Fruit fly (Drosophila melanogaster): ENCODE measurements around the gene CG45122.

dm6 chr3R:13075728-13076127 is 31.8 kb downstream of the CG45122 start:
- TF ChIP-seq D1 (tag; optimal IDR thresholded peaks at IDR 0.05) (no peak), EcR (GFP tag; optimal IDR thresholded peaks at IDR 0.05) (no peak), CG13204 (GFP tag; optimal IDR thresholded peaks at IDR 0.05) (no peak), CG8301 (tag; optimal IDR thresholded peaks at IDR 0.05) (no peak), gl (tag; optimal IDR thresholded peaks at IDR 0.05) (no peak)

Measured in whole organism, pupa.